Fruit fly (Drosophila melanogaster): ENCODE measurements around the gene CtsB.

CtsB gene

DNA sequence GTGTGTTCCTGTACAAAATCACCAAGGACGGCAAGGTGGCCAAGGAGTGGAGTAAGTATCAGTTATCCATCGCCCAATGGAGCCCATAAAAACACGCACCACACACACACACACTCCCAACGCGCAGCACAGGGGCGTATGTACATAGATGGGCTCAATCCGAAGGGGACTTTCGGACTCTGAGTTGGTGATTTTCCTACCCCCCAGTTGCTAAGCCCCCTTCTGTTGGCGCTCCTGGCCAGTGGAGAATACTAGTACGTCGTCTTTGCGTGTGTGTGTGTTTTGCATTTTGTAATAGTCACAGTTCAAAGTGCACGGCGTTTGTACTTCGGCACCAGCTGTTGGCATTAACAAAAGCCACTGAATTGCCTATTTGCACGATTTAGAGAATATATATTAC is 41.9 kb downstream of the CtsB start:
- peak; percentile 48 for TF ChIP-seq CG10267 (tag; optimal IDR thresholded peaks at IDR 0.05)
- TF ChIP-seq fu2 (GFP tag; optimal IDR thresholded peaks at IDR 0.05): peak; percentile 66
- TF ChIP-seq otp (GFP tag; IDR thresholded peaks at IDR 0.05): peak; percentile 75; the same call in 2 of the 3 replicates
- peak; percentile 57 for TF ChIP-seq CG31224 (GFP tag; IDR thresholded peaks at IDR 0.05)
- peak; percentile 74 for TF ChIP-seq CG13894 (tag; optimal IDR thresholded peaks at IDR 0.05)
- peak; percentile 86 for TF ChIP-seq Meics (GFP tag; optimal IDR thresholded peaks at IDR 0.05)
- TF ChIP-seq CG11696 (GFP tag; IDR thresholded peaks at IDR 0.05): peak; percentile 51; the same call in 1 of the 2 replicates
- TF ChIP-seq Fer3 (tag; optimal IDR thresholded peaks at IDR 0.05): peak; percentile 81
- peak; percentile 60 for TF ChIP-seq CoRest (tag; optimal IDR thresholded peaks at IDR 0.05)
- peak; percentile 85 for TF ChIP-seq sisA (GFP tag; IDR thresholded peaks at IDR 0.05)
- peak; percentile 72 for TF ChIP-seq ara (GFP tag; IDR thresholded peaks at IDR 0.05)
- TF ChIP-seq Dfd (GFP tag; optimal IDR thresholded peaks at IDR 0.05): no peak
- peak; percentile 62 to 72 for TF ChIP-seq Hr51 (GFP tag; optimal IDR thresholded peaks at IDR 0.05)
- peak; percentile 87 for TF ChIP-seq mirr (GFP tag; optimal IDR thresholded peaks at IDR 0.05)
- no peak; the same call in 1 of the 2 replicates for TF ChIP-seq dimm (GFP tag; IDR thresholded peaks at IDR 0.05)
- peak; percentile 56 for TF ChIP-seq CG1233 (GFP tag; optimal IDR thresholded peaks at IDR 0.05)
- TF ChIP-seq Nf-YB (GFP tag; optimal IDR thresholded peaks at IDR 0.05): no peak
- TF ChIP-seq Poxn (GFP tag; IDR thresholded peaks at IDR 0.05): no peak
- peak; percentile 83 for TF ChIP-seq H15 (GFP tag; IDR thresholded peaks at IDR 0.05)
- TF ChIP-seq CG1602 (GFP tag; optimal IDR thresholded peaks at IDR 0.05): peak; percentile 58
- peak; percentile 76 for TF ChIP-seq pnt (GFP tag; optimal IDR thresholded peaks at IDR 0.05)
- no peak for TF ChIP-seq h (optimal IDR thresholded peaks at IDR 0.05)
- no peak for TF ChIP-seq trh (GFP tag; optimal IDR thresholded peaks at IDR 0.05)
- peak; percentile 79 for TF ChIP-seq Dbx (GFP tag; IDR thresholded peaks at IDR 0.05)
- TF ChIP-seq CG16813 (GFP tag; IDR thresholded peaks at IDR 0.05; ENCODE audit: partially characterized antibody): no peak
- TF ChIP-seq cato (GFP tag; optimal IDR thresholded peaks at IDR 0.05; ENCODE audit: borderline replicate concordance): peak; percentile 9
- TF ChIP-seq Hand (GFP tag; optimal IDR thresholded peaks at IDR 0.05): peak; percentile 54
- TF ChIP-seq tx (GFP tag; optimal IDR thresholded peaks at IDR 0.05): peak; percentile 78
- peak; percentile 91 for TF ChIP-seq row (GFP tag; IDR thresholded peaks at IDR 0.05)
- peak; percentile 74 for TF ChIP-seq bowl (GFP tag; IDR thresholded peaks at IDR 0.05)
- TF ChIP-seq schlank (tag; optimal IDR thresholded peaks at IDR 0.05): peak; percentile 62
- peak; percentile 75 for TF ChIP-seq CG7987 (GFP tag; optimal IDR thresholded peaks at IDR 0.05)
- peak; percentile 14 for TF ChIP-seq CG3838 (GFP tag; optimal IDR thresholded peaks at IDR 0.05)
- peak; percentile 58 for TF ChIP-seq Myb (GFP tag; optimal IDR thresholded peaks at IDR 0.05)
- TF ChIP-seq MESR4 (GFP tag; optimal IDR thresholded peaks at IDR 0.05): peak; percentile 32
- TF ChIP-seq CG18599 (GFP tag; optimal IDR thresholded peaks at IDR 0.05): peak; percentile 91
- TF ChIP-seq CG10654 (GFP tag; optimal IDR thresholded peaks at IDR 0.05): peak; percentile 71
- no peak for TF ChIP-seq Trl (optimal IDR thresholded peaks at IDR 0.05)
- peak; percentile 82 for TF ChIP-seq Trl (GFP tag; optimal IDR thresholded peaks at IDR 0.05)
- TF ChIP-seq CG11398 (GFP tag; optimal IDR thresholded peaks at IDR 0.05): peak; percentile 40
- peak; percentile 5 for TF ChIP-seq crc (GFP tag; optimal IDR thresholded peaks at IDR 0.05)
- peak; percentile 89 for TF ChIP-seq bab2 (GFP tag; optimal IDR thresholded peaks at IDR 0.05)
- TF ChIP-seq CG2678 (tag; optimal IDR thresholded peaks at IDR 0.05): peak; percentile 77
- peak; percentile 58 for TF ChIP-seq Mes4 (GFP tag; optimal IDR thresholded peaks at IDR 0.05)
- TF ChIP-seq ftz-f1 (GFP tag; optimal IDR thresholded peaks at IDR 0.05): peak; percentile 52
- no peak for TF ChIP-seq Spps (tag; optimal IDR thresholded peaks at IDR 0.05)
- TF ChIP-seq chif (GFP tag; optimal IDR thresholded peaks at IDR 0.05): peak; percentile 67 to 80
- peak; percentile 74 for TF ChIP-seq CG1024 (GFP tag; IDR thresholded peaks at IDR 0.05)
- peak; percentile 29 for TF ChIP-seq CG8359 (GFP tag; optimal IDR thresholded peaks at IDR 0.05; ENCODE audit: borderline replicate concordance)
- no peak for TF ChIP-seq fru (optimal IDR thresholded peaks at IDR 0.05)
- peak; percentile 81 for TF ChIP-seq chm (GFP tag; IDR thresholded peaks at IDR 0.05)
- no peak for TF ChIP-seq Dp (GFP tag; optimal IDR thresholded peaks at IDR 0.05)
